Worm (Caenorhabditis elegans): ENCODE data around the gene C16D9.6.

The C16D9.6 gene

DNA sequence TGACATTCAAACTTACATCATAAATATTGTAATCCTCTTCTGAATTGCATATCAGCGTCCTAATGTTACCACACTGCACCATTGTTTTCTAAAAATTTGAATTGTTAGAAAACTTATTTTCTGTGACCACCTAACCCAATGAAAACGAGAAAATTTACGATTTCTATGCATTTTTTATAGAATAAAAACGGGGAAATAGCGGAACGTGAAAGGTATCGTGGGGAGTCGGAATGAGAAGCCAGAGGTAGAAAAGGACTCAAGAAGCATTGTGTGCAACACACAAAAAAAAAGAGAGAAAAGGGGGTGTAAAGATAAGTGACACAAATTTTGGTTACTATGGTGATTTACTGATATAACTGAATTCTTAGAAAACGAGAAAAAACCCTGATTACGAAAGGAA lies at the start of gene C16D9.6:
Gene C16D9.6 (minus strand): TSS at position 101 of the 400 bp plus-strand sequence.
- TF ChIP-seq hnd-1 (tag; optimal IDR thresholded peaks at IDR 0.05), result no peak
- no peak for TF ChIP-seq ets-7 (tag; optimal IDR thresholded peaks at IDR 0.05)
- TF ChIP-seq ceh-13 (GFP tag; optimal IDR thresholded peaks at IDR 0.05), result no peak
- no peak for TF ChIP-seq aly-1 (tag; optimal IDR thresholded peaks at IDR 0.05)
- no peak for TF ChIP-seq flt-1 (GFP tag; IDR thresholded peaks at IDR 0.05)
- no peak for TF ChIP-seq scrt-1 (GFP tag; IDR thresholded peaks at IDR 0.05)
- TF ChIP-seq tbx-11 (GFP tag; IDR thresholded peaks at IDR 0.05), result no peak
- TF ChIP-seq pes-1 (GFP tag; IDR thresholded peaks at IDR 0.05), result no peak
- no peak for TF ChIP-seq tbx-37 (GFP tag; conservative IDR thresholded peaks at IDR 0.05)
- no peak for TF ChIP-seq F13C5.2 (tag; optimal IDR thresholded peaks at IDR 0.05)

DNA sequence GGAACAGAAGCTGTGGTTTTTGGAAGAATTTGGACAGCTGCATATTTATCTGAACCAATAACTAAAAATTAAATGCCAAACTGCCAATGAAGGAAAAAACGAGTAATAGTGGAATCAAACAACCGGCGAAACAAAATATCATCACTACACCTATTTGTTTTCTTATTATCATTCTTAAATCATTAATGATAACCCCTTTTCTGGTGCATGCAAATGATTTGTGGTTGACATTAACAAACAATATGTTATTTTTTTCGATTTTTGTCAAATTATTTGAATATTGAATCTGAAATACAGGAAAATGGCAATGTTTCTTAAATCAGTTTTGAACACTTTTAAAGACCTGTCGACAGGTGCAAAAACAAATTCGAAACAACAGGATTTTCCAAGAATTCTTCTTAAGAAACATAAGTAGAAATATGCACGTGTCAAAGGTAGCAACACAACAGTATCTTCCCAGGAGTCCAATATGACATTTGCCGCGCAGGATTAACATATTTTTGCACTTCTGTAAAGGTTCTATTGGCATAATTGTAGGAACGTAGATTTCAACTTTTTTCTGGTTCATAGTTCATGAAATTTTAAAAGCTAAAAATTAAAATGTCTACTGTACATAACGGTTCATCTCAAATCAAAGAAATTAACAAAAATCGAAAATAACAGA lies 49.2 kb upstream of the C16D9.6 start, which contains the start of gene W02D7.5:
Gene W02D7.5 (minus strand): TSS at position 51 of the 664 bp plus-strand sequence.
- no peak for TF ChIP-seq tbx-37 (GFP tag; conservative IDR thresholded peaks at IDR 0.05)

DNA sequence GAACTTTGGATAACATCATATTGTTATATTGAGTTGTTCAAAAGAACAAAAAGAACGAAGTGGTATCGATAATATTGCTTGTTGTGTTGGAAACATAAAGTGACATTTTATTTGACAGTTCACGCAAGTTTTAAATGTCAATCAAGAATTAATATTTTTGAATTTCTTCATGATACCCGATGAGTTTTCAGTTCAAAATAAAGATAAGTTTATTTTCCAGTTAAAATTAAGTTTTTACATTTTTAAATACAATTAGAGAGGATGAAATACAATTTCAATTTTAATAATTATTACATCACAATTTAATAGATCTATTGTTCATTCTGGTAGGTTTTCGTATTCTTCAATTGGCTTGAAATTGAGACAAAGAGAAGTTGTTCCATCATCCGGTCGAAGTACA lies 47.4 kb upstream of the C16D9.6 start, which contains the start of gene W02D7.4:
Gene W02D7.4 (minus strand): TSS at position 101 of the 400 bp plus-strand sequence.
- TF ChIP-seq hmbx-1 (tag; optimal IDR thresholded peaks at IDR 0.05), result no peak
- no peak for TF ChIP-seq hnd-1 (tag; optimal IDR thresholded peaks at IDR 0.05)
- TF ChIP-seq tbx-11 (GFP tag; IDR thresholded peaks at IDR 0.05), result no peak
- no peak for TF ChIP-seq hmg-4 (GFP tag; optimal IDR thresholded peaks at IDR 0.05)
- TF ChIP-seq scrt-1 (GFP tag; IDR thresholded peaks at IDR 0.05), result no peak
- TF ChIP-seq F13C5.2 (tag; optimal IDR thresholded peaks at IDR 0.05), result no peak
- no peak for TF ChIP-seq tbx-37 (GFP tag; conservative IDR thresholded peaks at IDR 0.05)
- TF ChIP-seq ceh-36 (tag; optimal IDR thresholded peaks at IDR 0.05), result no peak
- no peak for TF ChIP-seq ceh-13 (GFP tag; optimal IDR thresholded peaks at IDR 0.05)
- no peak for TF ChIP-seq sea-1 (GFP tag; conservative IDR thresholded peaks at IDR 0.05)
- TF ChIP-seq flt-1 (GFP tag; IDR thresholded peaks at IDR 0.05), result no peak
- TF ChIP-seq aly-1 (tag; optimal IDR thresholded peaks at IDR 0.05), result no peak

DNA sequence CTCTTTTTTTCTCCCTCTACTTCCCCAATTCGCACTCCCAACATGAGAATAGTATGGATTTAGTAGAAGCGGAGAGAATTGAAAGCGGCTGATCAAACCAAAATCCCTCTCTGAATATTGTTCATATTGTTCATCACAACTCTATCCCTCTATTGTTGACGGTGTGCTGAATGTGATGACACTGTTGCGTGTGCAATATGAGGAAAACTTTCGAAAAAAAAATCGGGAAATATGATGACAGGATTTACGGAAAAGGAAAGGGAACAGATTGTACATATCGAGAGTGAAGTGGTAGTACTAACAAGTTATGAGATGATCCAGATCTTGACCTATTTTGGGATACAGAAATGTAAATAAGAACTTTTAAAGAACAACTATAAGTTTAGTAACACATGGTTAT lies 45.8 kb upstream of the C16D9.6 start, which contains the start of gene smex-1:
Gene smex-1 (minus strand): TSS at position 101 of the 400 bp plus-strand sequence.
- TF ChIP-seq pes-1 (GFP tag; IDR thresholded peaks at IDR 0.05) (no peak), tbx-37 (GFP tag; conservative IDR thresholded peaks at IDR 0.05) (no peak), hnd-1 (tag; optimal IDR thresholded peaks at IDR 0.05) (no peak), hmbx-1 (tag; optimal IDR thresholded peaks at IDR 0.05) (no peak), ceh-13 (GFP tag; optimal IDR thresholded peaks at IDR 0.05) (no peak), flt-1 (GFP tag; IDR thresholded peaks at IDR 0.05) (no peak), sea-1 (GFP tag; conservative IDR thresholded peaks at IDR 0.05) (no peak), scrt-1 (GFP tag; IDR thresholded peaks at IDR 0.05) (no peak), hmg-4 (GFP tag; optimal IDR thresholded peaks at IDR 0.05) (no peak), tra-4 (tag; optimal IDR thresholded peaks at IDR 0.05) (no peak), ama-1 (optimal IDR thresholded peaks at IDR 0.05) (no peak), ets-7 (tag; optimal IDR thresholded peaks at IDR 0.05) (no peak), F13C5.2 (tag; optimal IDR thresholded peaks at IDR 0.05) (no peak), tbx-11 (GFP tag; IDR thresholded peaks at IDR 0.05) (no peak), B0310.2 (tag; optimal IDR thresholded peaks at IDR 0.05) (no peak), aly-1 (tag; optimal IDR thresholded peaks at IDR 0.05) (no peak), ceh-36 (tag; optimal IDR thresholded peaks at IDR 0.05) (no peak)

DNA sequence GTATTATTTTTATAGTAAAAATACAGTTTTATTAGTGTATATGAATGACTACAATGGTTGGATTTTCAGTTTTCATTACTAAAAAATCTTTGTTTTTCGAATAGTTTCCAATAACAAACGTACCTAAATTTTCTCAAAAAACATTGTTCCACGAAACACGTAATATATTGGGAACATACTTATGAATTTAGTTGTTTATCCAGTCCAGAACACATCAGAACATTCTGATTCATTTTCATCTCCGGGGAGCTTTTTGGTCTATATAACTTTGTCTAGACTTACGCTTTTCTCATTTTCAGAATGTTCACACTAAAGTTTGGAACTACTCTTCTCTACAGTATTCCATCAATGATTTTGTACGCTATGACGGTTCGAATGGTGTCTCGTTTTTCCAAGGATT lies 41.7 kb upstream of the C16D9.6 start, which contains the start of gene srg-33:
Gene srg-33 (plus strand): TSS at position 301 of the 400 bp plus-strand sequence.
- no peak for TF ChIP-seq aly-1 (tag; optimal IDR thresholded peaks at IDR 0.05)

DNA sequence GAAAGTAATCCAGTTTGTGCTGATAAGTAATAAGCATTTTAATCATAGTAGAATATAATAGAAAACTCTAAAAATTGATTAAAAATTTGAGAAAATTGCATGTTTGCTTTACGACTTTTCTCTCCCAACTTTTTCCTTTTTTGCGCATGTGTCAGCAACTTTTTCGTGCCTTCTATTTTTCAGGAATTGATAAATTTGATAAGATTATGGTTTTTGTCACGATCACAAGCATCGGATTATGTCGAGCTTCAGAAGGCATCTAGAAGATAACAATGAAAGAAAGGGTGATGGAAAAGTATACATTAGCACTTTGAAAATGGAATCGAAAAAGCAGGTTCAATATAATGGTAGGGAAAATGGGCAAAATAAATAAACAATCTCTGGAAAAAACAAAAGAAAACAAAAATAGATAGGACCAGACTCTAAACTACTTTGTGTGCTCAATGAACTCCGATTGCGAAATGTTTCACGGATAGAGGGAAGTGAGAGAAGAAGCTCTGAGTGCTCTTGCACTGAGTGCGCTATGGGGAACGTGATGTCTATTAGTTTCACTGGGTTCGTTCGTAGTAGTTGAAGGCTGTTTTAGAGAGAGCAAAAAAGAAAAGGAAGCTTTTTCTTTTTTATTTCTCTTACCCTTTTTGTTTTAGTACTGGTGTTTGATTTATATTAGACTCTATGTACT lies 38.2 kb upstream of the C16D9.6 start:
- no peak for TF ChIP-seq B0310.2 (tag; optimal IDR thresholded peaks at IDR 0.05)
- TF ChIP-seq pes-1 (GFP tag; IDR thresholded peaks at IDR 0.05), result no peak
- no peak for TF ChIP-seq scrt-1 (GFP tag; IDR thresholded peaks at IDR 0.05)
- no peak for TF ChIP-seq sea-1 (GFP tag; conservative IDR thresholded peaks at IDR 0.05)
- TF ChIP-seq flt-1 (GFP tag; IDR thresholded peaks at IDR 0.05), result no peak

DNA sequence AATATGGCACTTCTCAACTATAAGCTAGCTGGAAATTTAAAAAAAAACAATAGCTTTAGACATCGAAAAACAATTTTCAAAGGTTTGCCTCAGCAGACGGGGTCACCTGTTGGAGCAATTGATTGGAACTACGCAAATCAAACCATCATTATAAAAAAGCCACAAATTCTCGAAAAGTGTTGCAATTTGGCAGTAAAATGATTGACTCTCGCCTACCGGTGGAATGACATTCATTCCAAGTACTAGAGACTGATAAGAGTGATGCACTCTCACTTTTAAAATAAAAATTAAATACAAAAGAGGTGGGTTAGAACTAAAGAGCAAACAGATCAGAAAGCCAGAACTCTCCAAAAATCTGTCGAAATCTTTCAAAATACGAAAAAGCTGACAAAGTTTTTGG lies 35.3 kb upstream of the C16D9.6 start:
- TF ChIP-seq tbx-37 (GFP tag; conservative IDR thresholded peaks at IDR 0.05), result no peak

DNA sequence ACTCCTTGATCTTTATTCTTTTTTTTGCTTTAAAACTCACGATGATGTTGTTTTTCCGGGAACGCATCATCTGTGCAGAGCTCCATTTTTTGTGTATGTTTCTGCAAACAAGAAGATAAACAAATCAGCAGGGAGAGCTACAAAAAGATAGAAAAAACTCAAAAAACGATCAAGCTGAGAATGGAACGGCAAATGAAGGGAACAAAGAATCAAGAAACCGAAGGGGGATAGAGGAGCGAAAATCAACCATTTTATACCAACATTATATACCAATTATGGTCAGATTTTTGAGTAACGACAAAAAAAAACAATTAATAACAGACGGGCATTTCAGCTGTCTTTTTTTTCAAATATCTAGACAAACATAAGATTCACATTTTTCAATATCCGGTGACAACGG lies 34.7 kb upstream of the C16D9.6 start, which contains the start of gene slc-17.5:
Gene slc-17.5 (minus strand): TSS at position 101 of the 400 bp plus-strand sequence.
- TF ChIP-seq flt-1 (GFP tag; IDR thresholded peaks at IDR 0.05) (no peak), ama-1 (optimal IDR thresholded peaks at IDR 0.05) (no peak), tbx-11 (GFP tag; IDR thresholded peaks at IDR 0.05) (no peak), hnd-1 (tag; optimal IDR thresholded peaks at IDR 0.05) (no peak), B0310.2 (tag; optimal IDR thresholded peaks at IDR 0.05) (no peak), ceh-13 (GFP tag; optimal IDR thresholded peaks at IDR 0.05) (no peak), scrt-1 (GFP tag; IDR thresholded peaks at IDR 0.05) (no peak), aly-1 (tag; optimal IDR thresholded peaks at IDR 0.05) (no peak), tbx-37 (GFP tag; conservative IDR thresholded peaks at IDR 0.05) (no peak), F13C5.2 (tag; optimal IDR thresholded peaks at IDR 0.05) (no peak), ets-7 (tag; optimal IDR thresholded peaks at IDR 0.05) (no peak), ceh-36 (tag; optimal IDR thresholded peaks at IDR 0.05) (no peak)

All from whole organism, early embryonic.